Worm (Caenorhabditis elegans) whole organism, L3 larva: ENCODE data around the gene tag-191.

Experiments used
- nhr-237 ChIP-seq: fragments of 150-350 bp; optimal IDR thresholded peaks from 2 replicates; lab custom pipeline; 2014; ENCODE audit warnings: missing biosample characterization, missing genetic modification characterization
- nhr-76 ChIP-seq: fragments of 150-350 bp; sonication (generic microtip); optimal IDR thresholded peaks from 5 replicates; lab custom pipeline; 2014; ENCODE audit warnings: missing biosample characterization, missing genetic modification characterization

ce11 chrV:14505745-14506214 is 30.4 kb downstream of the tag-191 start:
- TF ChIP-seq nhr-237 (tag; lab: Kevin White, UChicago) (no peak), nhr-76 (tag; lab: Kevin White, UChicago) (no peak)
